Worm (Caenorhabditis elegans) whole organism, dauer: ENCODE measurements around the gene Y81B9A.3.

ENCODE experiments used
- unc-62 ChIP-seq: sonication (generic microtip); optimal IDR thresholded peaks from 2 replicates; lab custom pipeline; 2017; ENCODE audit warnings: missing biosample characterization, missing genetic modification reagents, missing genetic modification characterization

Y81B9A.3 gene

DNA sequence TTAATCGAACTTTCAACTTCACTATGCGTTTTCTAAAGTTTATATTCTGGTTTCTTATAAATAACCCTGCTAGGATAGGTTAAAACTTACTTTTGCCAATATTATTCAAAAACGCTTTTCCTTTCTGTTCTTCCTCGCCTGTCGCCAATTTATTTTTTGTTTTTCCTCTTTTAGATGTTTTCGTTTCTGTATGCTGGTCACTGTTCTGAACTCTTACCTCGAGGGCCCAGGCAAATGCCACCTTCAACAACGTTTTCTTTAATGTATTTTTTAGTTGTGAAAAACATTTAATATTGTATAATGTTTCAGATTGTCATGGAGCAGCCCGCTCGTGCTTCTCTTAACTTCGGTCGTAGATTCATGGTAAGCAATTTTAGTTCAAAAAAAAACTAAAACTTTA is at the start of gene Y81B9A.3:
Gene Y81B9A.3, plus strand, starts transcription at position 301 of the 400 bp plus-strand sequence.
- TF ChIP-seq unc-62 (GFP tag; lab: Kevin White, UChicago) = no peak

DNA sequence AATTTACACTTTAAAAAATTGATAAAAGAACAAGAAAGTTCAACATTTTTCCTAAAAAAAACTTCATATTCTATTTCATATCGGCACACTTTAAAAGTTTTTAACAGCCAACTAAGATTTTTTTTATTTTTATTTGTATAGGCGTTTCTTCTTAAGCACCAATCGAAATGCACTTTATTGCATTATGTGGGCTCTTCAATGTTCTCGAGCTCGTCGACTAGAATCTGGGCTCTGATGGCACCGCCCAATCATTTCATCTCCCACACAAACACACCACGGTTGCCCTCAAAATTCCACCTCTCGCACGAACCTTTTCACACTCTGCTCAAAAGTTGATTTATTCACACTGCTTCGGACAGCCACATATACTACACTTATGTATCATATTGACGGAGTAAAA is 44.8 kb upstream of the Y81B9A.3 start, which contains the start of gene B0563.6:
Gene B0563.6, plus strand, starts transcription at position 301 of the 400 bp plus-strand sequence.
- TF ChIP-seq unc-62 (GFP tag; lab: Kevin White, UChicago) = no peak

DNA sequence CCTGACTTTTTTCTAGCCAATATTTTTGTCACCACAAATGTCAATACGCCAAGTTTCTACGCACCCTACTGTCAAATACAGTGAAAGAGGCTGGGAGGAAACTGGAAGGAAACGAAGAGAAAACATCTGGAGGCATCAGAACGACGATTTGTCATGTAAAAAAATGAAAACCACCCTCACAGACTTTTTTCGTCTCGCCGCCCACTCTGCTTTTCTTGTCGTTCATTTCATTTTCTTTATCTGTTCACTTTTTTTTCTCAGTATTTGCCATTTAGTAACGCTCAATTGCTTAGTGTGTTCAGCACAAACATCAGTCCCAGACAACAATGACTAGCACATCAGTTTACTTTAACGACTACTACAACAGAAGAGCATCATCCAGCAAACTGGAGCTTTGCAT is 36.4 kb upstream of the Y81B9A.3 start, which contains the start of gene B0563.5:
Gene B0563.5, plus strand, starts transcription at position 301 of the 400 bp plus-strand sequence.
- no peak for TF ChIP-seq unc-62 (GFP tag; lab: Kevin White, UChicago)

DNA sequence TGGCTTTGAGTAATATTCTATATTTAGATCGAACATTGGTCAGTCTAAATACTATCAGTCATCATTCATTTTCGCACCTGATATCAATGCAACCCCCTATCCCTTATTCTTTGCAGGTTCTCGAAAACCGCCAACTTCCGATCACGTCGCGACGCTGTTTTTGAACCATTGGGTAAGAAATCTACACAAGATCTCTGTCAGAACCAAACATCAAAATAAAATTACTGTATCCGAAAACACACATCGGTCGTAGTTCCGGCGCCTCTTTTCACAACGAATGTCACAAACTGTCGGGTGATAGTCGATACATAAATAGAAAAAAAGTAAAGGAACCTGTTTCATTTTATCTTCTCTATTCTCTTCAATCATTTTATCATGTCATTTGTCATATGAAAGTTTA is 35.3 kb upstream of the Y81B9A.3 start:
- no peak for TF ChIP-seq unc-62 (GFP tag; lab: Kevin White, UChicago)

DNA sequence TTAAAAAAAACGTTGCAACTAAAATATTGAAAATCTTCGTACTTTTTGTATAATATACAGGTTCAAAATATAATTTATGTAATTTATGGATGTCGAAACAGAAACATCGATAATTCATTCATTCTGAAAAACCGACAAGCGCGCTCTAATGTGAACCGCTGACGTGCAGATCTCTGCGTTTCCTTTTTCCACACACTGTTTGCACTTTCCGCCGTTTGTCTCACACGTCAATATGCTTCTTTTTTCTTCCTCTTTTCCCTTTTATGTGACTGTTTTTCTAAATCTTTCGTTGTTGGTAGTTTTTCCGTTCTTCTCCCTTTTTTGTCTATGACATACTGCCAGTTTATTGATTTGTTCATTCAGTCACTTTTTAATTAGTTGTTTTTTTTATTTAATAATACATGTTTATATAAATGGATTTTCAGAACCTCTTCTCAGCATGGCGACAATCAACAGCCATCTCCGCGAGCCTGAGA is 31.9 kb upstream of the Y81B9A.3 start, which contains the start of gene tmbi-4:
Gene tmbi-4, plus strand, starts transcription at position 426 of the 476 bp plus-strand sequence.
- TF ChIP-seq unc-62 (GFP tag; lab: Kevin White, UChicago) = no peak

DNA sequence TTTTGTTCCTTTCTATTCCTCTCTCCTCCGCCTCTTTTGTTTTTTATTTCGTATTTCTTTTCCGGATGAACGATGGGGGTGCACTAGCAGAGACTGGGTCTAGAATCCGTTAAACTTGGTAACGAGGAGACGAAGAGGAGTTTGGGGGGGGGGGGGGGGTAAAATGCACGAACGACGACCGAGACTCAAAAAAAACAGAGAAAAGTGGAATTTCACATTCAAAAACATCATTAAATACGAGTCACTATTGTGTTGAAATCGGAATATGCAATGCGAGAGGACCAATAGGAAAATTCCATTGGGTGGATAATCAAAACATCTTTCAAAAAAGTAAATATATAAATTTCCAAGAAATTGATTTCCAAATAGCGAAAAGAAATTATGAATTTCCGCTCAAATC is 28.0 kb upstream of the Y81B9A.3 start, which contains the start of gene B0563.7:
Gene B0563.7, minus strand, starts transcription at position 101 of the 400 bp plus-strand sequence.
- no peak for TF ChIP-seq unc-62 (GFP tag; lab: Kevin White, UChicago)

DNA sequence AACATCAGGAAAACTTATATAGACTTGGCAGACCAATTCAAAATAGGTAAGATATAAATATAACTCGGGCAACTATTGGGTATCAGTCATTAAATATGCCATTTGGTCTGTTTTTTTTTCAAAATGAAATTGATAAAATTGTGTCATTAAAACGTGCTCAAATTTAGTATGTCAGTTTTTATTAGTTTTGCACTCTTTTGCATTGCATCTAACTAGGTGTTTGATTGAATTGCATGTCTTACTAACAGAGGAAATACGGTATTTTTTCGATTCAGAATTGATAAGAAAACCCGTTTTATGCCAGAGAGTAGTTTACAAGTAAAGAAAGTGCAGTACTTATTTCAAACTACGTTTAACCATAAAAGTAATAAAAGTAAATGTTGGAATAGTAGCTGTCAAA is 26.5 kb upstream of the Y81B9A.3 start:
- no peak for TF ChIP-seq unc-62 (GFP tag; lab: Kevin White, UChicago)

DNA sequence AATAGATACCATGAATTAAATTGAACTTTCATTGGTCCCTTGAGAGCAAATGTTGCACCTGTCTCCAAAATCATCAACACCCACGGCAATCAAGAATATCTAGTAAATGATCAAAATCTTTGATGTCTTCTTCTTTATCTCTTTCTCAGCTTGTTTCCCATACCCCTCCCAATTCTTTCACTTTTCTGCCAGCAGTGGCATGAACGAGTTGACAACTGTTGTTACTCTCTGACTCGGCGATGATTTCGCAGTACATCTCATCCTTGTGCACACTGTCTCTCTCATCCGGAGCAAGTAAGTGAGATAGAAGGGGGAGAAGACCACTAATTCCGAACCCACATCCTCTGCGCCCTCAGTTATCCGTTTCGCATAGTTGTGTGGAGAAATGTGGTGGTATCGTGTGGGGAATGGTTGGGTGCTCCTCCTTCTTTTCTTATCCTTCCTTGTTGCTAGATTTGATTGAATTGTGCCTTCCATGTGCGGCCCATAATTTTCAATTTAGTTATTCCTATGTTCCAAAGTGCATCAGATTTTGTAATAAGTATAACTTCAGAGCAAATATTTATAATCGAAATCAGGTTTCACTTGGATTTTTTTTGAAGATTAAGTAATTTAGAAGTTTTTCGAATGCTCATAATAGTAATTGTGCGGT is 20.9 kb upstream of the Y81B9A.3 start:
- no peak for TF ChIP-seq unc-62 (GFP tag; lab: Kevin White, UChicago)

DNA sequence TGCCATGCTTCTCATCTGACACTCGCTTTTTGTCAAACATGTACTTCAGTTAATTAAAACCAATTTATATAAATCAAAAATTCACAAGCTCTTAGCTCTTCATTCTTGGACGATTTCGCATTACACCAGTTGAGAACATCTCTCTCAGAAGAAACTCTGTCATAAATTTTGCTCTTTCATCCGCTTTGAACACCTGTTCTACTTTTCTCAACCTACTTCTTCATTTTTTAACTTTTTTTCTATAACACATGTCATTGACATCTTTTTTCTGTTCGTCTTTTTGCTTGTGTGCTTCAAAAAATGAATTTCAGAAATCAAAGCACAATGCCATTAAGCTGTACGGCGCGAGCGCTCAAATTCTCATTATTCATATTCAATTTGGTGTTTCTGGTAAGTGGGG is 19.4 kb upstream of the Y81B9A.3 start, which contains the start of gene tsp-11:
Gene tsp-11, plus strand, starts transcription at position 301 of the 400 bp plus-strand sequence.
- TF ChIP-seq unc-62 (GFP tag; lab: Kevin White, UChicago) = no peak

DNA sequence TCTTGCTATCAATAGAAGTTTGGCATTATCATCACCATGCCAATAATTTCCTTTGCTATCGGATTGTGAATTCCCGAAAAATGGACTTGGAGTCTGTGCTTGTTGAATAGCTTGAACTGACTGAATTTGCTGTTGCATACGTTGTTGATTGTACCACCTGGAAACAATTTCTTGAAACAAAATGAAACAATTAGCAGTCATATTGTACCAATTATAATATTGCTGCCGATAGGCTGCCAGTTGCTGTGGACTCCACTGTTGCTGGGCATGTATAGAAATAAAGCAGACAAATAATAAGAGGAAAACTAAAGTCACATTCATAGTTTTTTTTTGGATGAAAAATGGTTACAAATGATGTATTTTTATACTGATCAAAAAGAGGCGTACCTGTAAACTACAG is 15.3 kb upstream of the Y81B9A.3 start, which contains the start of gene B0563.10:
Gene B0563.10, minus strand, starts transcription at position 325 of the 400 bp plus-strand sequence.
- no peak for TF ChIP-seq unc-62 (GFP tag; lab: Kevin White, UChicago)

DNA sequence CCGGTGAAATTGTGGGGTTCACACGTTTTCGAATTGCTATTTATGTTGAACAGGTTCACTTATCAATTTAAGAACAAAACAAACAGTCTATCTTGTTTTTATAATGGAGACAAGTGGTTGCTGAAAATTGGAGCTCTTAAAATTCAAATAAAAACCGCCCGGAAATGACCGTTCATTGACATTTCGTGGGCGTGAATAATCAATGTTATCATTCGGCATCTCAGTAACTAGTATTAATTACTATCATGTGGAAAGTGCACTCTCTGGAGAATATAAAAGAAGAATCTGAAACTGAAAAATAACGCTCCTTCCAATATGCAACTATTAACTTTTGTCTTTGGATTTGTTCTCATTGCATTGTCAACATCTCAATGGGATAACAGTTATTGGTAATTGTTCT is 14.0 kb upstream of the Y81B9A.3 start, which contains the start of gene B0563.9:
Gene B0563.9, plus strand, starts transcription at position 301 of the 400 bp plus-strand sequence.
- TF ChIP-seq unc-62 (GFP tag; lab: Kevin White, UChicago) = no peak

DNA sequence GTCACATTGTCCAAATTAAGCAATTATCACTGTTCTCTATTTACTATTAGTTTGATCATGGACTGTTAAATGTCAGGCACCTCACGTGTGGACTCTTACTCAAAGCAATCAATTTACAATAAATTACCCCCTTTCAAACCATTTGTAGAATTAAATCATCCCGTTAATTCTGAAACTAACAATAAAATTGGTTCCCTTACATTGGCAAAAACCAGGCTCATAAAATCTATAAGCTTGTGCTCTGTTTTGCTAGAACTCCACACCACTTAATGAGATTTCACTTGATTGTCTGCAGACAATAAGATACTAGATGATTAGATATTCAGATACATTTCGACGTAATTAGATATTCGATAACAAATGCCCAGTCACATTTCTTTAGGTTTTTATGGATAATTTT is 12.2 kb upstream of the Y81B9A.3 start:
- no peak for TF ChIP-seq unc-62 (GFP tag; lab: Kevin White, UChicago)

DNA sequence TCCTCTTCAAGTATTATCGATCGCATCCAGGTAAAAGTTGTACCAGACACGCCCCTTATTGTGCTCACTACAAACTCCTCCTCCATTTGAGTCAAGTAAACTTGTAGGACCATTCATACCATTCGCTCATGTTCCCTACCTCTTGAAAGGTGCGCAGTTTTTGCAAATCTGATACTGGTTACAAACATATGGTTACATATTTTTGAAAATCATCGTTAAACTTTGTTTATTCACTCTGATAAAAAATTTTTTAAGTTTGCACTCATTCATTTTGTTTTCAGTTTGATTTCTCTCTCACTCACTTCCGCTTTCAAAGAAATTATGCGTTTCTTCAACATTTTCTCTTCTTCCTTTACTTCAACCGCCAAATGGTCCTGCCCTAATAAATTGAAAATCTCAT is 11.0 kb upstream of the Y81B9A.3 start, which contains the start of gene B0563.1:
Gene B0563.1, plus strand, starts transcription at position 301 of the 400 bp plus-strand sequence.
- TF ChIP-seq unc-62 (GFP tag; lab: Kevin White, UChicago) = no peak

DNA sequence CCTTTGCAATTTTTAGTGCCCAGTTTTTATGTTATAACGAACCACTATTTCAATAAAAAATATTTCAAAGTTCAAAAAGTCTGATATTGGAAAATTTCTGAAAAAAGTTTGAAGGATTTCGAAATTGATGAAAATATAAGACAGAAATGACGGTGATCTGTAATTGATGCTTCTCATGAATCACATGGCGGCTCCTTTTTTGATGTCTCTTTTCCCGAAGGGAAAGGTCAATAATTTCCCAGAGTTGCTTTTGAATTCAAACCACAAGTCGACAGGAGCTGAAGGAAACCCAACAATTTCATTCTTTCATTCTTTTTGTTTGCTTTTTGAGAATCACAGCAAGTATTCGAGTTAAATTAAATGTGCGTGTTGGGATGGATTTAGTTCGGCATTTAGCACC is 10.0 kb upstream of the Y81B9A.3 start, which contains the start of gene B0563.18:
Gene B0563.18, plus strand, starts transcription at position 301 of the 400 bp plus-strand sequence.
- no peak for TF ChIP-seq unc-62 (GFP tag; lab: Kevin White, UChicago)

DNA sequence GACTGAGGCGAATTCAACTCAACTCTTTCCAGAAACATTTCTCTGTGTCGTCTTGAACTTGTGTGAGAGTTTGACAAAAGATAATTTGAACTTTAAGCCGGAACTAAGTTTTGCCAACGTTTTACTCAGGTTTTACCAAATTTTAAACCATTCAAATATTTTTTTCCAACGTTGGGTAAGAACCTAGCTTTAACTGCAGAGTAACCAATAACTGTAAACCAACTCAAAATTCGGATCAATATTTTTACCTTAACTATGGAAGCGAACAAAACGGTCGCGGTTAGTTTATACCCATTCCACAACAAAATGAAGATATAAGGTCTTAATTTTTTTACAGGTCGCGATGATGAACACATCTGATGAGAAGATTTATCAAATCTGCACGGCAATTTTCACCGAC is 9.5 kb upstream of the Y81B9A.3 start:
- TF ChIP-seq unc-62 (GFP tag; lab: Kevin White, UChicago) = no peak

DNA sequence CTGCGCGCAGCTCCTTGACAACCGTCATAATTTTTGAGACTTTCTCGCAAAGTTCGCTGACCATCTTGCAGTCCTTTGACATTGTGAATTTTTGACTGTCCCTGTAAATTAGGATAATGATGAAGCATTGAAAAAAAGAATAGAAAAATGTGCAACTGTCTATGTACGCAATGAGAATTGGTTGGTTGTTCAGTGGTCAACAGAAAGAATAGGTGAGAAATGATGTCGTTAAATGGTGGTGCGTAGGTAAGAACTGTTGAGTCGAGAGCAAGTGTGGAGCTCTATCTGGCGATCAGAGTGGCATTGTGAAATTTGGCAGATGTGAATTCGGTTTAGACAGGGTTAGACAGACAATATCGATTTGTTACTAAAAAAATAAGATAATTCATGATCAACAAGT is 7.8 kb upstream of the Y81B9A.3 start, which contains the start of gene B0563.8:
Gene B0563.8, minus strand, starts transcription at position 101 of the 400 bp plus-strand sequence.
- no peak for TF ChIP-seq unc-62 (GFP tag; lab: Kevin White, UChicago)
